Worm (Caenorhabditis elegans): Measurements from ENCODE around the gene F32D1.11.

DNA sequence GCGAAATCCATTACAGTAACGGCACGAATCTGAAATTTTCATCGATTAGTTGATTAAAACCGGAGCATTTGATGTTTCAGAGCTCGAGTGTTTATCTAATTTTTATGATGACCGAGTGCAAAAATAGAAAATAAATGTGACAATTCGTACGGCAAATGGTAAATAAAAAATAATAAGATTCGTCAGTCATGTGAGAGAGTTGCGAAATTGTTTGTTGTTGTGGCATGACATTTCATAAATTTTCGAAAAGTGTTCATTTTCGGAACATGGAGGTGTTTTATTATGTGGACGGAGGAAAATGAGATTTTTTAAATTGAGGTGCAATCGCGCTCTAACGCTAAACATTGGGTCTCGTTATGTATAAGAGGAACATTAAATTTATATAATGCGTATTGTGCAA lies 24.6 kb downstream of the F32D1.11 start:
- no peak for TF ChIP-seq lin-13 (tag; optimal IDR thresholded peaks at IDR 0.05)
- no peak for TF ChIP-seq elt-3 (tag; optimal IDR thresholded peaks at IDR 0.05)
- TF ChIP-seq unc-39 (tag; optimal IDR thresholded peaks at IDR 0.05), result no peak
- no peak for TF ChIP-seq lsy-2 (tag; optimal IDR thresholded peaks at IDR 0.05)
- TF ChIP-seq ceh-43 (GFP tag; optimal IDR thresholded peaks at IDR 0.05), result no peak
- no peak for TF ChIP-seq blmp-1 (tag; optimal IDR thresholded peaks at IDR 0.05)
- TF ChIP-seq nhr-12 (tag; optimal IDR thresholded peaks at IDR 0.05), result no peak
- no peak for TF ChIP-seq zip-8 (tag; optimal IDR thresholded peaks at IDR 0.05)
